Worm (Caenorhabditis elegans): ENCODE data around the gene lin-23.

DNA sequence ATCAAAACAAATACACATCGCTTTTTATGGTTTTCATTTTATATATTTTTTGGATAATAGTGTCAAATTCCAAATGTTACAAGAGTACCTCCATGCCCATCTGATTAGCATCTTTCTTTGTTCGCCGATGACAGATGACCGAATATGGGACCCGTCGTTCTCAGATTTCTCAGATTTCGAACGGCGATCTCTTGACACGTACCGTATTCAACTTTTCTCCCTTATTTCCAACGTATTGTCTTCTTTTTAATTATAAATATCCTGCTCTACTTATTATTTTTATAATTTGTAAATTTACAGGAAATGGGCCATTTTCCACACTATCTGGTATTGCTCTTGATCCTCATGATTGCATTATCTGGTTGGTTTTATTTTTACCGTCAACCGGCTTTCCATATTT, 27.3 kb downstream of the lin-23 start, which contains the start of gene zig-10:
- TF ChIP-seq F23B12.7 (tag; optimal IDR thresholded peaks at IDR 0.05; ENCODE audit: insufficient read depth) (no peak), lin-35 (GFP tag; optimal IDR thresholded peaks at IDR 0.05) (no peak), pha-4 (tag; optimal IDR thresholded peaks at IDR 0.05) (no peak), bed-1 (GFP tag; IDR thresholded peaks at IDR 0.05) (no peak), attf-5 (GFP tag; optimal IDR thresholded peaks at IDR 0.05) (no peak), C17E4.6 (GFP tag; IDR thresholded peaks at IDR 0.05) (no peak), rcor-1 (GFP tag; IDR thresholded peaks at IDR 0.05) (no peak), snpc-4 (GFP tag; optimal IDR thresholded peaks at IDR 0.05) (no peak), snpc-4 (tag; optimal IDR thresholded peaks at IDR 0.05) (no peak)

All from whole organism, young adult.